Fruit fly (Drosophila melanogaster): ENCODE data around the gene X11L.

The X11L gene

dm6 chrX:17581606-17582281 lies 17.7 kb upstream of the X11L start (continued):
- TF ChIP-seq Dp (GFP tag; optimal IDR thresholded peaks at IDR 0.05) (no peak), br (optimal IDR thresholded peaks at IDR 0.05) (no peak), lola (GFP tag; optimal IDR thresholded peaks at IDR 0.05) (peak in 1 of 3 experiments; percentile 73), CG11560 (tag; IDR thresholded peaks at IDR 0.05) (no peak), Dref (GFP tag; IDR thresholded peaks at IDR 0.05) (no peak), Doc2 (GFP tag; IDR thresholded peaks at IDR 0.05) (no peak), unpg (GFP tag; optimal IDR thresholded peaks at IDR 0.05) (no peak), scrt (GFP tag; optimal IDR thresholded peaks at IDR 0.05) (no peak), CG15479 (GFP tag; optimal IDR thresholded peaks at IDR 0.05) (no peak), ac (GFP tag; optimal IDR thresholded peaks at IDR 0.05) (no peak), CG31441 (GFP tag; IDR thresholded peaks at IDR 0.05) (peak; percentile 48; the same call in 1 of the 2 replicates), CG15696 (tag; optimal IDR thresholded peaks at IDR 0.05) (peak; percentile 18), CG3407 (GFP tag; optimal IDR thresholded peaks at IDR 0.05) (no peak), z (GFP tag; IDR thresholded peaks at IDR 0.05) (no peak), Atf6 (GFP tag; IDR thresholded peaks at IDR 0.05) (0 out of 2 replicates have a peak, but pooled peaks have one; percentile 10), CkIIα-i1 (GFP tag; IDR thresholded peaks at IDR 0.05) (no peak), wdn (GFP tag; IDR thresholded peaks at IDR 0.05) (no peak), Atf3 (GFP tag; optimal IDR thresholded peaks at IDR 0.05) (no peak), Ada2b (GFP tag; IDR thresholded peaks at IDR 0.05) (no peak), Scr (GFP tag; IDR thresholded peaks at IDR 0.05; ENCODE audit: partially characterized antibody) (no peak), pan (optimal IDR thresholded peaks at IDR 0.05) (no peak), pan (GFP tag; optimal IDR thresholded peaks at IDR 0.05 in 1 of 2, IDR thresholded peaks at IDR 0.05 in 1 of 2) (no peak), CG7839 (tag; optimal IDR thresholded peaks at IDR 0.05) (peak; percentile 45), Med (GFP tag) (no peak), CG14014 (GFP tag; IDR thresholded peaks at IDR 0.05) (no peak; the same call in 1 of the 2 replicates), CG18476 (GFP tag; optimal IDR thresholded peaks at IDR 0.05) (no peak), her (GFP tag; optimal IDR thresholded peaks at IDR 0.05) (no peak), Optix (GFP tag; IDR thresholded peaks at IDR 0.05) (no peak), HLH54F (GFP tag; optimal IDR thresholded peaks at IDR 0.05) (no peak), Neu2 (GFP tag; optimal IDR thresholded peaks at IDR 0.05; ENCODE audit: borderline replicate concordance) (no peak), Adf1 (GFP tag; IDR thresholded peaks at IDR 0.05) (no peak), Sry-β (GFP tag; optimal IDR thresholded peaks at IDR 0.05) (no peak), ssp (GFP tag; IDR thresholded peaks at IDR 0.05) (no peak), CG10431 (GFP tag; optimal IDR thresholded peaks at IDR 0.05) (no peak), CG12219 (GFP tag; optimal IDR thresholded peaks at IDR 0.05) (no peak), CG6175 (GFP tag; IDR thresholded peaks at IDR 0.05) (no peak), CG3838 (GFP tag; optimal IDR thresholded peaks at IDR 0.05) (no peak), CG8359 (GFP tag; optimal IDR thresholded peaks at IDR 0.05; ENCODE audit: borderline replicate concordance) (no peak), CG12659 (GFP tag; optimal IDR thresholded peaks at IDR 0.05) (no peak), dm (GFP tag; optimal IDR thresholded peaks at IDR 0.05) (no peak), ATbp (GFP tag; optimal IDR thresholded peaks at IDR 0.05) (no peak), Dbx (GFP tag; IDR thresholded peaks at IDR 0.05) (no peak), gcm (GFP tag; optimal IDR thresholded peaks at IDR 0.05) (no peak), croc (GFP tag; conservative IDR thresholded peaks at IDR 0.05) (no peak), pb (GFP tag; optimal IDR thresholded peaks at IDR 0.05) (no peak), org-1 (GFP tag; optimal IDR thresholded peaks at IDR 0.05) (no peak), grn (GFP tag; optimal IDR thresholded peaks at IDR 0.05) (no peak), CG4404 (GFP tag; IDR thresholded peaks at IDR 0.05) (no peak), Bteb2 (GFP tag; optimal IDR thresholded peaks at IDR 0.05) (no peak), PHDP (tag; optimal IDR thresholded peaks at IDR 0.05) (peak; percentile 14), CG6791 (GFP tag; IDR thresholded peaks at IDR 0.05; ENCODE audit: partially characterized antibody) (no peak)

All from whole organism, embryonic.